Fruit fly (Drosophila melanogaster) whole organism, embryonic: ENCODE results near the gene Alg2.
A peak's percentile ranks its signal among the peaks of the same experiment; 100 is the strongest.

ENCODE experiments used
- Atf-2 ChIP-seq: fragments of 200-800 bp; sonication (Bioruptor generic); optimal IDR thresholded peaks from 2 replicates; lab custom pipeline; 2016; ENCODE audit warnings: missing biosample characterization, missing genetic modification characterization
- Blimp-1 ChIP-seq: fragments of 200-800 bp; sonication (Bioruptor generic); optimal IDR thresholded peaks from 3 replicates; lab custom pipeline; 2018; ENCODE audit warnings: missing biosample characterization, missing genetic modification characterization, mild to moderate bottlenecking, moderate library complexity, missing genetic modification reagents
- CG10209 ChIP-seq: fragments of 200-800 bp; sonication (Bioruptor generic); optimal IDR thresholded peaks from 3 replicates; lab custom pipeline; 2017; ENCODE audit warnings: missing biosample characterization, mild to moderate bottlenecking, missing genetic modification characterization, missing genetic modification reagents
- CG10267 ChIP-seq: fragments of 200-800 bp; sonication (Bioruptor generic); optimal IDR thresholded peaks from 2 replicates; lab custom pipeline; 2018; ENCODE audit warnings: missing biosample characterization, mild to moderate bottlenecking, missing genetic modification characterization, moderate library complexity
- CG14441 ChIP-seq: fragments of 200-800 bp; sonication (Bioruptor generic); IDR thresholded peaks from 2 replicates; pipeline ENCODE4 v1.3.6; 2022; ENCODE audit warnings: missing biosample characterization, missing genetic modification characterization
- CG15514 ChIP-seq: fragments of 200-800 bp; sonication (Bioruptor generic); optimal IDR thresholded peaks from 3 replicates; lab custom pipeline; 2017; ENCODE audit warnings: missing biosample characterization, missing genetic modification characterization, mild to moderate bottlenecking, moderate library complexity, missing genetic modification reagents
- CG15601 ChIP-seq: fragments of 200-800 bp; sonication (Bioruptor generic); optimal IDR thresholded peaks from 3 replicates; lab custom pipeline; 2019; ENCODE audit warnings: missing biosample characterization, mild to moderate bottlenecking, missing genetic modification characterization, moderate library complexity
- CG15696 ChIP-seq: fragments of 200-800 bp; sonication (Bioruptor generic); optimal IDR thresholded peaks from 2 replicates; lab custom pipeline; 2019; ENCODE audit warnings: missing biosample characterization, mild to moderate bottlenecking, missing genetic modification characterization, moderate library complexity
- CG17829 ChIP-seq: fragments of 200-800 bp; optimal IDR thresholded peaks from 2 replicates; lab custom pipeline; 2019; ENCODE audit warnings: missing biosample characterization, mild to moderate bottlenecking, missing genetic modification characterization, moderate library complexity
- CG18619 ChIP-seq: fragments of 200-800 bp; sonication (Bioruptor generic); optimal IDR thresholded peaks from 3 replicates; lab custom pipeline; 2017; ENCODE audit warnings: missing biosample characterization, mild to moderate bottlenecking, missing genetic modification characterization
- CG2678 ChIP-seq: fragments of 200-800 bp; sonication (Bioruptor generic); optimal IDR thresholded peaks from 3 replicates; lab custom pipeline; 2019; ENCODE audit warnings: missing biosample characterization, mild to moderate bottlenecking, missing genetic modification characterization, moderate library complexity
- CG30020 ChIP-seq: fragments of 200-800 bp; optimal IDR thresholded peaks from 2 replicates; lab custom pipeline; 2019; ENCODE audit warnings: missing biosample characterization, mild to moderate bottlenecking, missing genetic modification characterization, moderate library complexity
- CG30403 ChIP-seq: fragments of 200-800 bp; sonication (Bioruptor generic); optimal IDR thresholded peaks from 3 replicates; lab custom pipeline; 2016; ENCODE audit warnings: missing biosample characterization, missing genetic modification characterization
- CG31224 ChIP-seq: fragments of 200-800 bp; sonication (Bioruptor generic); IDR thresholded peaks from 2 replicates; pipeline ENCODE4 v1.3.6; 2022; ENCODE audit warnings: missing biosample characterization, missing genetic modification characterization
- CG4424 ChIP-seq: fragments of 200-800 bp; sonication (Bioruptor generic); optimal IDR thresholded peaks from 3 replicates; lab custom pipeline; 2016; ENCODE audit warnings: missing biosample characterization, missing genetic modification characterization
- CG5953 ChIP-seq: fragments of 200-800 bp; sonication (Bioruptor generic); IDR thresholded peaks from 2 replicates; pipeline ENCODE4 v1.3.6; 2022; ENCODE audit warnings: missing biosample characterization, missing genetic modification characterization
- CG7839 ChIP-seq: fragments of 200-800 bp; sonication (Bioruptor generic); optimal IDR thresholded peaks from 3 replicates; lab custom pipeline; 2018; ENCODE audit warnings: missing biosample characterization, mild to moderate bottlenecking, missing genetic modification characterization, moderate library complexity
- CG8089 ChIP-seq: fragments of 200-800 bp; sonication (Bioruptor generic); optimal IDR thresholded peaks from 3 replicates; lab custom pipeline; 2016; ENCODE audit warnings: missing biosample characterization, missing genetic modification characterization
- CG8290 ChIP-seq, 3 experiments: fragments of 200-800 bp; sonication (Bioruptor generic); optimal IDR thresholded peaks; 2 replicates each; lab custom pipeline; 2016 to 2019; ENCODE audit warnings: missing biosample characterization in 3 of 3, missing genetic modification characterization in 3 of 3, mild to moderate bottlenecking in 2 of 3, moderate library complexity in 1 of 3
- CG9797 ChIP-seq: fragments of 200-800 bp; sonication (Bioruptor generic); optimal IDR thresholded peaks from 3 replicates; lab custom pipeline; 2018; ENCODE audit warnings: missing biosample characterization, mild to moderate bottlenecking, missing genetic modification characterization
- Chrac-16 ChIP-seq: fragments of 200-800 bp; sonication (Bioruptor generic); optimal IDR thresholded peaks from 3 replicates; lab custom pipeline; 2016; ENCODE audit warnings: missing biosample characterization, missing genetic modification characterization
- E2f1 ChIP-seq: fragments of 200-800 bp; sonication (Bioruptor generic); IDR thresholded peaks from 2 replicates; pipeline ENCODE4 v1.3.6; 2022; ENCODE audit warnings: missing biosample characterization, missing genetic modification characterization
- Eip74EF ChIP-seq, 2 experiments: fragments of 200-800 bp in 1 of 2; fragments of >200 bp in 1 of 2; sonication (Bioruptor generic) in 1 of 2; optimal IDR thresholded peaks; 2 replicates each; lab custom pipeline; 2017 to 2019; ENCODE audit warnings: missing biosample characterization in 2 of 2, missing genetic modification characterization in 2 of 2, mild to moderate bottlenecking in 1 of 2, moderate library complexity in 1 of 2
- Fer2 ChIP-seq: fragments of 200-800 bp; sonication (Bioruptor generic); optimal IDR thresholded peaks from 2 replicates; lab custom pipeline; 2018; ENCODE audit warnings: missing biosample characterization, mild to moderate bottlenecking, missing genetic modification characterization, moderate library complexity
- GATAe ChIP-seq: fragments of 200-800 bp; sonication (Bioruptor generic); conservative IDR thresholded peaks from 2 replicates; pipeline ENCODE4 v1.3.6; 2022; ENCODE audit warnings: missing biosample characterization, missing genetic modification characterization
- HLHmδ ChIP-seq: fragments of 200-800 bp; sonication (Bioruptor generic); optimal IDR thresholded peaks from 2 replicates; lab custom pipeline; 2018; ENCODE audit warnings: missing biosample characterization, mild to moderate bottlenecking, missing genetic modification characterization, moderate library complexity
- Hand ChIP-seq: fragments of 200-800 bp; sonication (Bioruptor generic); optimal IDR thresholded peaks from 2 replicates; lab custom pipeline; 2017; ENCODE audit warnings: mild to moderate bottlenecking, missing biosample characterization, missing genetic modification reagents, missing genetic modification characterization
- Med ChIP-seq: fragments of 200-800 bp; sonication (Bioruptor generic); peaks from one replicate; lab custom pipeline; 2016; ENCODE audit warnings: missing biosample characterization, missing genetic modification characterization, mild to moderate bottlenecking, inconsistent platforms, moderate library complexity
- Trl ChIP-seq, 3 experiments: fragments of >200 bp in 2 of 3; fragments of 200-800 bp in 1 of 3; sonication (Bioruptor generic) in 1 of 3; optimal IDR thresholded peaks; 2 replicates in 1 of 3; 3 replicates in 2 of 3; lab custom pipeline; 2016 to 2017; ENCODE audit warnings: missing biosample characterization in 1 of 3, missing genetic modification characterization in 1 of 3
- al ChIP-seq: fragments of 200-800 bp; sonication (Bioruptor generic); IDR thresholded peaks from 2 replicates; pipeline ENCODE4 v1.3.6; 2022; ENCODE audit warnings: missing biosample characterization, missing genetic modification characterization
- az2 ChIP-seq: fragments of 200-800 bp; sonication (Bioruptor generic); optimal IDR thresholded peaks from 3 replicates; lab custom pipeline; 2016; ENCODE audit warnings: missing biosample characterization, missing genetic modification characterization
- cad ChIP-seq: fragments of >200 bp; optimal IDR thresholded peaks from 2 replicates; lab custom pipeline; 2017; ENCODE audit warnings: missing biosample characterization, missing genetic modification characterization
- dati ChIP-seq: fragments of 200-800 bp; sonication (Bioruptor generic); IDR thresholded peaks from 2 replicates; pipeline ENCODE4 v1.3.6; 2022; ENCODE audit warnings: missing biosample characterization, missing genetic modification characterization
- dmrt11E ChIP-seq: fragments of 200-800 bp; sonication (Bioruptor generic); optimal IDR thresholded peaks from 3 replicates; lab custom pipeline; 2018; ENCODE audit warnings: missing biosample characterization, mild to moderate bottlenecking, missing genetic modification characterization, moderate library complexity
- ind ChIP-seq: fragments of 200-800 bp; sonication (Bioruptor generic); optimal IDR thresholded peaks from 3 replicates; lab custom pipeline; 2016; ENCODE audit warnings: missing biosample characterization, missing genetic modification characterization
- insv ChIP-seq, 2 experiments: fragments of 200-800 bp; sonication (Bioruptor generic); optimal IDR thresholded peaks; 3 replicates each; lab custom pipeline; 2016 to 2018; ENCODE audit warnings: missing biosample characterization in 2 of 2, missing genetic modification characterization in 2 of 2
- lab ChIP-seq: fragments of 200-800 bp; sonication (Bioruptor generic); optimal IDR thresholded peaks from 3 replicates; lab custom pipeline; 2017; ENCODE audit warnings: missing biosample characterization, missing genetic modification characterization, mild to moderate bottlenecking, moderate library complexity, missing genetic modification reagents
- lmd ChIP-seq: fragments of 200-800 bp; sonication (Bioruptor generic); IDR thresholded peaks from 2 replicates; pipeline ENCODE4 v1.3.6; 2022; ENCODE audit warnings: missing biosample characterization, missing genetic modification characterization
- lola ChIP-seq, 3 experiments: fragments of >200 bp in 2 of 3; fragments of 200-800 bp in 1 of 3; sonication (Bioruptor generic) in 1 of 3; optimal IDR thresholded peaks; 2 replicates each; lab custom pipeline; 2017 to 2019; ENCODE audit warnings: missing biosample characterization in 3 of 3, missing genetic modification characterization in 3 of 3, mild to moderate bottlenecking in 1 of 3, moderate library complexity in 1 of 3
- nmo ChIP-seq: fragments of 200-800 bp; sonication (Bioruptor generic); optimal IDR thresholded peaks from 2 replicates; lab custom pipeline; 2018; ENCODE audit warnings: missing biosample characterization, mild to moderate bottlenecking, missing genetic modification characterization, moderate library complexity
- pzg ChIP-seq: fragments of 200-800 bp; sonication (Bioruptor generic); optimal IDR thresholded peaks from 3 replicates; lab custom pipeline; 2018; ENCODE audit warnings: missing biosample characterization, mild to moderate bottlenecking, missing genetic modification characterization, moderate library complexity
- scrt ChIP-seq: fragments of 200-800 bp; sonication (Bioruptor generic); optimal IDR thresholded peaks from 2 replicates; lab custom pipeline; 2018; ENCODE audit warnings: missing biosample characterization, mild to moderate bottlenecking, missing genetic modification characterization, moderate library complexity
- slbo ChIP-seq: fragments of 200-800 bp; sonication (Bioruptor generic); IDR thresholded peaks from 2 replicates; pipeline ENCODE4 v1.3.6; 2022; ENCODE audit warnings: missing biosample characterization, missing genetic modification characterization
- sqz ChIP-seq: fragments of 200-800 bp; sonication (Bioruptor generic); optimal IDR thresholded peaks from 3 replicates; lab custom pipeline; 2018; ENCODE audit warnings: missing biosample characterization, mild to moderate bottlenecking, missing genetic modification characterization
- stwl ChIP-seq: fragments of 200-800 bp; sonication (Bioruptor generic); optimal IDR thresholded peaks from 3 replicates; lab custom pipeline; 2018; ENCODE audit warnings: missing biosample characterization, mild to moderate bottlenecking, missing genetic modification characterization, moderate library complexity
- sug ChIP-seq: fragments of 200-800 bp; optimal IDR thresholded peaks from 2 replicates; lab custom pipeline; 2019; ENCODE audit warnings: missing biosample characterization, mild to moderate bottlenecking, missing genetic modification characterization, moderate library complexity
- tin ChIP-seq: fragments of 200-800 bp; sonication (Bioruptor generic); optimal IDR thresholded peaks from 3 replicates; lab custom pipeline; 2016; ENCODE audit warnings: missing biosample characterization, missing genetic modification characterization
- twi ChIP-seq: fragments of 200-800 bp; optimal IDR thresholded peaks from 2 replicates; lab custom pipeline; 2019; ENCODE audit warnings: missing biosample characterization, mild to moderate bottlenecking, missing genetic modification characterization, moderate library complexity

Alg2 gene

DNA sequence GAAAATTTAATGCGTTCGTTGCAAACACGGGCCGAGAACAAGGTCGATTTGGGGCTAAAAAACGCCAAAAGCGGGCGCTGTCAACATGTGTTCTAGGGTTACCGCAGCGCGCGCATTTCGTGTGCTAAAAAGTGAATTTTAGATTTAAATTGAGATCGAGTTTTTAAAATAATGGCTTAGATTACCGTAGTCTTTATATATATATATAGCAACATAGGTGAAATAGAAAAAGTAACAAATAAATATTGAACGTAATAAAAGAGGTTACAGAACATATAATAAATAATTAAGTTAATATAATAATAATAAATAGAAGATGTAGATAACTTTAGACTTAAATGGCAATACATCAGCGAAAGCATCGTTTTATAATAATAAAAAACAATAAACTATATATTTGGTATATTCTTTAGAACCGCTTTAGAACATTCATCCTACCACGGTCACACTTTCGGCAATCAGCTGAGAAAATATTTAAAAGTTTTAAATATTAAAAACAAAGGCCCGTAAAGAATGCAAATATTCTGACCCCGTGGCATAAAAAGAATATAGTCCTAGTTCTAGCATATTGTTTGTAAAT lies at the start of gene Alg2, which contains the start of gene CG11537:
Alg2 (plus strand) TSS at position 426 of the 580 bp plus-strand sequence.
CG11537 (minus strand) TSS at position 75 of the 580 bp plus-strand sequence.
- TF ChIP-seq CG15514 (GFP tag; lab: Kevin White, UChicago) (peak; percentile 35), sug (tag; lab: Kevin White, UChicago) (peak; percentile 4), dati (GFP tag; lab: Robert Waterston, UW) (no peak), Fer2 (tag; lab: Kevin White, UChicago) (peak; percentile 4), twi (tag; lab: Kevin White, UChicago) (peak; percentile 73), CG18619 (GFP tag; lab: Kevin White, UChicago) (no peak), az2 (GFP tag; lab: Kevin White, UChicago) (peak; percentile 13), Atf-2 (GFP tag; lab: Kevin White, UChicago) (no peak), CG31224 (GFP tag; lab: Robert Waterston, UW) (no peak), CG10267 (tag; lab: Kevin White, UChicago) (peak; percentile 44), CG10209 (GFP tag; lab: Kevin White, UChicago) (peak; percentile 34), lab (GFP tag; lab: Kevin White, UChicago) (peak; percentile 59), stwl (tag; lab: Kevin White, UChicago) (peak; percentile 28), CG14441 (0 out of 2 replicates have a peak, but pooled peaks have one; percentile 2), GATAe (GFP tag; lab: Robert Waterston, UW) (no peak), CG8290 (GFP tag; optimal IDR thresholded peaks at IDR 0.05; lab: Kevin White, UChicago) (no peak), CG8290 (tag; optimal IDR thresholded peaks at IDR 0.05; lab: Kevin White, UChicago) (peak in 1 of 2 experiments; percentile 33), sqz (GFP tag; lab: Kevin White, UChicago) (no peak), pzg (GFP tag; lab: Kevin White, UChicago) (peak; percentile 42), CG8089 (no peak), CG5953 (GFP tag; lab: Robert Waterston, UW) (no peak), lola (GFP tag; optimal IDR thresholded peaks at IDR 0.05; lab: Kevin White, UChicago) (no peak), CG2678 (tag; lab: Kevin White, UChicago) (peak; percentile 42), CG17829 (tag; lab: Kevin White, UChicago) (peak; percentile 44), HLHmδ (GFP tag; lab: Kevin White, UChicago) (no peak), Eip74EF (GFP tag; optimal IDR thresholded peaks at IDR 0.05; lab: Kevin White, UChicago) (no peak), Blimp-1 (GFP tag; lab: Kevin White, UChicago) (peak; percentile 21), Hand (GFP tag; lab: Kevin White, UChicago) (no peak), cad (GFP tag; lab: Kevin White, UChicago) (no peak), CG15696 (tag; lab: Kevin White, UChicago) (peak; percentile 0), Trl (optimal IDR thresholded peaks at IDR 0.05; lab: Kevin White, UChicago) (no peak), Trl (GFP tag; optimal IDR thresholded peaks at IDR 0.05; lab: Kevin White, UChicago) (no peak), CG9797 (GFP tag; lab: Kevin White, UChicago) (peak; percentile 66), CG7839 (tag; lab: Kevin White, UChicago) (peak; percentile 21), E2f1 (GFP tag; lab: Robert Waterston, UW) (no peak), CG30020 (tag; lab: Kevin White, UChicago) (peak; percentile 26), ind (no peak), slbo (GFP tag; lab: Robert Waterston, UW) (peak; percentile 75), al (GFP tag; lab: Robert Waterston, UW) (no peak), CG4424 (GFP tag; lab: Kevin White, UChicago) (peak; percentile 11), Chrac-16 (GFP tag; lab: Kevin White, UChicago) (no peak), nmo (peak; percentile 26), tin (GFP tag; lab: Kevin White, UChicago) (peak; percentile 42), Med (GFP tag; lab: Kevin White, UChicago) (peak; percentile 29), dmrt11E (tag; lab: Kevin White, UChicago) (peak; percentile 33), CG30403 (GFP tag; lab: Kevin White, UChicago) (peak; percentile 22), scrt (GFP tag; lab: Kevin White, UChicago) (peak; percentile 56), insv (GFP tag; optimal IDR thresholded peaks at IDR 0.05; lab: Kevin White, UChicago) (peak in 1 of 2 experiments; percentile 6), CG15601 (tag; lab: Kevin White, UChicago) (peak; percentile 32), lmd (GFP tag; lab: Robert Waterston, UW) (no peak)
